Worm (Caenorhabditis elegans) whole organism, L3 larva: ENCODE measurements around the gene msp-56.

Experiments used
- R02D3.7 ChIP-seq: fragments of 150-350 bp; optimal IDR thresholded peaks from 2 replicates; lab custom pipeline; 2014; ENCODE audit warnings: missing biosample characterization, missing genetic modification characterization
- ZK546.5 ChIP-seq: sonication (generic microtip); optimal IDR thresholded peaks from 2 replicates; lab custom pipeline; 2017; ENCODE audit warnings: missing biosample characterization, missing genetic modification characterization
- aly-2 ChIP-seq: fragments of 150-350 bp; optimal IDR thresholded peaks from 2 replicates; lab custom pipeline; 2014; ENCODE audit warnings: missing biosample characterization, missing genetic modification characterization
- ama-1 ChIP-seq: fragments of 150-350 bp; optimal IDR thresholded peaks from 2 replicates; lab custom pipeline; 2018
- ceh-16 ChIP-seq: sonication (generic microtip); optimal IDR thresholded peaks from 2 replicates; lab custom pipeline; 2017; ENCODE audit warnings: missing biosample characterization, missing genetic modification characterization
- ceh-28 ChIP-seq: fragments of 150-350 bp; optimal IDR thresholded peaks from 2 replicates; lab custom pipeline; 2014; ENCODE audit warnings: missing biosample characterization, missing genetic modification reagents, missing genetic modification characterization
- ceh-82 ChIP-seq: fragments of 150-350 bp; optimal IDR thresholded peaks from 2 replicates; lab custom pipeline; 2014; ENCODE audit warnings: missing biosample characterization, missing genetic modification characterization
- ceh-9 ChIP-seq: sonication (generic microtip); optimal IDR thresholded peaks from 2 replicates; lab custom pipeline; 2018; ENCODE audit warnings: missing biosample characterization, missing genetic modification characterization
- daf-12 ChIP-seq: fragments of 150-350 bp; optimal IDR thresholded peaks from 2 replicates; lab custom pipeline; 2014; ENCODE audit warnings: missing biosample characterization, missing genetic modification reagents, missing genetic modification characterization
- egl-27 ChIP-seq: sonication (generic microtip); optimal IDR thresholded peaks from 4 replicates; lab custom pipeline; 2017; ENCODE audit warnings: missing biosample characterization, missing genetic modification reagents, missing genetic modification characterization
- egl-5 ChIP-seq: fragments of 150-350 bp; optimal IDR thresholded peaks from 2 replicates; lab custom pipeline; 2017; ENCODE audit warnings: missing biosample characterization, missing genetic modification reagents, missing genetic modification characterization, inconsistent platforms
- elt-1 ChIP-seq: fragments of 150-350 bp; optimal IDR thresholded peaks from 2 replicates; lab custom pipeline; 2014; ENCODE audit warnings: missing biosample characterization, missing genetic modification characterization
- elt-2 ChIP-seq: sonication (generic microtip); optimal IDR thresholded peaks from 2 replicates; lab custom pipeline; 2016; ENCODE audit warnings: missing genetic modification reagents, mild to moderate bottlenecking, missing genetic modification characterization, missing compliant biosample characterization
- elt-3 ChIP-seq, 3 experiments: fragments of 150-350 bp in 1 of 3; sonication (generic microtip) in 2 of 3; optimal IDR thresholded peaks; 2 replicates in 2 of 3; 4 replicates in 1 of 3; lab custom pipeline; 2014 to 2017; ENCODE audit warnings: missing biosample characterization in 3 of 3, missing genetic modification characterization in 3 of 3
- eor-1 ChIP-seq, 2 experiments: fragments of 150-350 bp; optimal IDR thresholded peaks; 2 replicates each; lab custom pipeline; 2014 to 2018; ENCODE audit warnings: missing biosample characterization in 2 of 2, missing genetic modification characterization in 2 of 2
- fkh-10 ChIP-seq: sonication (generic microtip); optimal IDR thresholded peaks from 2 replicates; lab custom pipeline; 2017; ENCODE audit warnings: missing biosample characterization, missing genetic modification reagents, missing genetic modification characterization
- fkh-2 ChIP-seq: fragments of 150-350 bp; optimal IDR thresholded peaks from 2 replicates; lab custom pipeline; 2014; ENCODE audit warnings: missing biosample characterization, missing genetic modification reagents, missing genetic modification characterization
- fos-1 ChIP-seq: fragments of 150-350 bp; optimal IDR thresholded peaks from 2 replicates; lab custom pipeline; 2014; ENCODE audit warnings: missing biosample characterization, missing genetic modification characterization
- hmg-11 ChIP-seq: sonication (generic microtip); optimal IDR thresholded peaks from 2 replicates; lab custom pipeline; 2016; ENCODE audit warnings: missing genetic modification characterization, missing compliant biosample characterization
- jun-1 ChIP-seq: fragments of 150-350 bp; optimal IDR thresholded peaks from 2 replicates; lab custom pipeline; 2014; ENCODE audit warnings: missing biosample characterization, missing genetic modification reagents, missing genetic modification characterization
- lin-15B ChIP-seq: fragments of 150-350 bp; optimal IDR thresholded peaks from 2 replicates; lab custom pipeline; 2014; ENCODE audit warnings: missing biosample characterization, missing genetic modification characterization
- lin-39 ChIP-seq: fragments of 150-350 bp; optimal IDR thresholded peaks from 2 replicates; lab custom pipeline; 2018; ENCODE audit warnings: missing biosample characterization, missing genetic modification reagents, missing genetic modification characterization
- lsy-12 ChIP-seq: sonication (generic microtip); optimal IDR thresholded peaks from 2 replicates; lab custom pipeline; 2016; ENCODE audit warnings: mild to moderate bottlenecking, missing genetic modification characterization, missing compliant biosample characterization
- mdl-1 ChIP-seq: fragments of 150-350 bp; optimal IDR thresholded peaks from 2 replicates; lab custom pipeline; 2014; ENCODE audit warnings: missing biosample characterization, missing genetic modification characterization
- mml-1 ChIP-seq: fragments of 150-350 bp; sonication (generic microtip); optimal IDR thresholded peaks from 3 replicates; lab custom pipeline; 2014; ENCODE audit warnings: missing biosample characterization, missing genetic modification characterization
- nfya-1 ChIP-seq: sonication (generic microtip); optimal IDR thresholded peaks from 2 replicates; lab custom pipeline; 2017; ENCODE audit warnings: missing genetic modification characterization, mild to moderate bottlenecking, missing compliant biosample characterization, antibody characterized with exemption, moderate library complexity; ENCODE audit not compliant: insufficient read depth
- nhr-11 ChIP-seq: fragments of 150-350 bp; optimal IDR thresholded peaks from 2 replicates; lab custom pipeline; 2014; ENCODE audit warnings: missing biosample characterization, missing genetic modification characterization
- nhr-12 ChIP-seq: fragments of 150-350 bp; optimal IDR thresholded peaks from 2 replicates; lab custom pipeline; 2014; ENCODE audit warnings: missing biosample characterization, missing genetic modification characterization
- nhr-23 ChIP-seq: fragments of 150-350 bp; optimal IDR thresholded peaks from 2 replicates; lab custom pipeline; 2014; ENCODE audit warnings: missing biosample characterization, missing genetic modification reagents, missing genetic modification characterization
- nhr-237 ChIP-seq: fragments of 150-350 bp; optimal IDR thresholded peaks from 2 replicates; lab custom pipeline; 2014; ENCODE audit warnings: missing biosample characterization, missing genetic modification characterization
- nhr-25 ChIP-seq: sonication (generic microtip); optimal IDR thresholded peaks from 2 replicates; lab custom pipeline; 2017; ENCODE audit warnings: missing biosample characterization, missing genetic modification characterization
- nhr-28 ChIP-seq: fragments of 150-350 bp; optimal IDR thresholded peaks from 2 replicates; lab custom pipeline; 2014; ENCODE audit warnings: missing biosample characterization, missing genetic modification characterization
- nhr-43 ChIP-seq: sonication (generic microtip); optimal IDR thresholded peaks from 2 replicates; lab custom pipeline; 2016; ENCODE audit warnings: mild to moderate bottlenecking, missing genetic modification characterization, missing compliant biosample characterization; ENCODE audit not compliant: poor library complexity, severe bottlenecking
- nhr-67 ChIP-seq: fragments of 150-350 bp; optimal IDR thresholded peaks from 2 replicates; lab custom pipeline; 2014; ENCODE audit warnings: missing biosample characterization, missing genetic modification characterization
- nhr-76 ChIP-seq: fragments of 150-350 bp; sonication (generic microtip); optimal IDR thresholded peaks from 5 replicates; lab custom pipeline; 2014; ENCODE audit warnings: missing biosample characterization, missing genetic modification characterization
- nhr-77 ChIP-seq: fragments of 150-350 bp; optimal IDR thresholded peaks from 2 replicates; lab custom pipeline; 2014; ENCODE audit warnings: missing biosample characterization, missing genetic modification characterization
- pha-4 ChIP-seq: fragments of 150-350 bp; optimal IDR thresholded peaks from 2 replicates; lab custom pipeline; 2014; ENCODE audit warnings: missing biosample characterization, missing genetic modification reagents, missing genetic modification characterization
- pqm-1 ChIP-seq: fragments of 150-350 bp; optimal IDR thresholded peaks from 2 replicates; lab custom pipeline; 2017; ENCODE audit warnings: missing biosample characterization, missing genetic modification characterization, inconsistent platforms
- sea-2 ChIP-seq: fragments of 150-350 bp; sonication (generic microtip); optimal IDR thresholded peaks from 4 replicates; lab custom pipeline; 2014; ENCODE audit warnings: missing biosample characterization, missing genetic modification reagents, missing genetic modification characterization
- skn-1 ChIP-seq: fragments of 150-350 bp; optimal IDR thresholded peaks from 2 replicates; lab custom pipeline; 2014; ENCODE audit warnings: missing biosample characterization, missing genetic modification characterization
- snpc-4 ChIP-seq: fragments of 150-350 bp; optimal IDR thresholded peaks from 2 replicates; lab custom pipeline; 2014; ENCODE audit warnings: missing biosample characterization, missing genetic modification characterization
- tbx-2 ChIP-seq: sonication (generic microtip); optimal IDR thresholded peaks from 2 replicates; lab custom pipeline; 2016; ENCODE audit warnings: mild to moderate bottlenecking, missing genetic modification characterization, missing compliant biosample characterization
- unc-39 ChIP-seq: sonication (generic microtip); optimal IDR thresholded peaks from 4 replicates; lab custom pipeline; 2017; ENCODE audit warnings: missing biosample characterization, missing genetic modification characterization
- unc-62 ChIP-seq: fragments of 150-350 bp; sonication (generic microtip); optimal IDR thresholded peaks from 4 replicates; lab custom pipeline; 2014; ENCODE audit warnings: missing biosample characterization, missing genetic modification reagents, missing genetic modification characterization
- zag-1 ChIP-seq: fragments of 150-350 bp; optimal IDR thresholded peaks from 2 replicates; lab custom pipeline; 2014; ENCODE audit warnings: missing biosample characterization, missing genetic modification characterization
- ztf-11 ChIP-seq: fragments of 150-350 bp; optimal IDR thresholded peaks from 2 replicates; lab custom pipeline; 2014; ENCODE audit warnings: missing biosample characterization, missing genetic modification characterization
- ztf-4 ChIP-seq: fragments of 150-350 bp; optimal IDR thresholded peaks from 2 replicates; lab custom pipeline; 2014; ENCODE audit warnings: missing biosample characterization, missing genetic modification characterization

Gene msp-56

ce11 chrIV:9873837-9874236 lies 32.5 kb downstream of the msp-56 start:
- peak; percentile 15 for TF ChIP-seq lin-15B (tag; lab: Kevin White, UChicago)
- no peak for TF ChIP-seq ceh-9 (tag; lab: Kevin White, UChicago)
- TF ChIP-seq elt-1 (tag; lab: Kevin White, UChicago), result peak; percentile 48
- no peak for TF ChIP-seq ceh-28
- TF ChIP-seq tbx-2, result no peak
- no peak for TF ChIP-seq egl-27 (tag; lab: Kevin White, UChicago)
- no peak for TF ChIP-seq elt-3 (tag; optimal IDR thresholded peaks at IDR 0.05; lab: Kevin White, UChicago)
- TF ChIP-seq pqm-1 (tag; lab: Kevin White, UChicago), result peak; percentile 59
- TF ChIP-seq nhr-77 (tag; lab: Kevin White, UChicago), result no peak
- TF ChIP-seq unc-39, result no peak
- TF ChIP-seq mml-1 (tag; lab: Kevin White, UChicago), result no peak
- peak; percentile 44 for TF ChIP-seq nhr-23
- no peak for TF ChIP-seq fkh-10 (GFP tag; lab: Kevin White, UChicago)
- no peak for TF ChIP-seq nhr-43
- TF ChIP-seq nfya-1, result peak; percentile 67
- TF ChIP-seq ztf-11 (tag; lab: Kevin White, UChicago), result no peak
- TF ChIP-seq nhr-76 (tag; lab: Kevin White, UChicago), result no peak
- no peak for TF ChIP-seq ceh-16 (tag; lab: Kevin White, UChicago)
- TF ChIP-seq hmg-11 (tag; lab: Kevin White, UChicago), result peak; percentile 44
- TF ChIP-seq ama-1 (lab: Kevin White, UChicago), result no peak
- TF ChIP-seq elt-2 (tag; lab: Kevin White, UChicago), result peak; percentile 53
- TF ChIP-seq sea-2 (GFP tag; lab: Kevin White, UChicago), result no peak
- TF ChIP-seq mdl-1 (tag; lab: Kevin White, UChicago), result no peak
- no peak for TF ChIP-seq R02D3.7 (tag; lab: Kevin White, UChicago)
- no peak for TF ChIP-seq fos-1 (tag; lab: Kevin White, UChicago)
- TF ChIP-seq nhr-28 (tag; lab: Kevin White, UChicago), result no peak
- no peak for TF ChIP-seq skn-1
- TF ChIP-seq lsy-12 (tag; lab: Kevin White, UChicago), result no peak
- TF ChIP-seq pha-4 (tag; lab: Kevin White, UChicago), result peak; percentile 67
- no peak for TF ChIP-seq nhr-67 (tag; lab: Kevin White, UChicago)
- no peak for TF ChIP-seq jun-1 (tag; lab: Kevin White, UChicago)
- no peak for TF ChIP-seq nhr-12 (tag; lab: Kevin White, UChicago)
- TF ChIP-seq ZK546.5 (tag; lab: Kevin White, UChicago), result no peak
- no peak for TF ChIP-seq nhr-11 (tag; lab: Kevin White, UChicago)
- no peak for TF ChIP-seq aly-2
- no peak for TF ChIP-seq unc-62
- no peak for TF ChIP-seq daf-12
- TF ChIP-seq nhr-237, result no peak
- TF ChIP-seq egl-5 (tag; lab: Kevin White, UChicago), result no peak
- TF ChIP-seq ztf-4 (tag; lab: Kevin White, UChicago), result peak; percentile 9
- no peak for TF ChIP-seq fkh-2
- peak; percentile 48 for TF ChIP-seq snpc-4 (tag; lab: Kevin White, UChicago)
- no peak for TF ChIP-seq ceh-82 (tag; lab: Kevin White, UChicago)
- no peak for TF ChIP-seq eor-1 (tag; optimal IDR thresholded peaks at IDR 0.05; lab: Kevin White, UChicago)
- TF ChIP-seq nhr-25 (tag; lab: Kevin White, UChicago), result peak; percentile 58
- TF ChIP-seq lin-39, result no peak
- TF ChIP-seq zag-1 (tag; lab: Kevin White, UChicago), result no peak
- TF ChIP-seq, all 47 proteins: peak for 11

ce11 chrIV:9875646-9876045 lies 34.3 kb downstream of the msp-56 start:
- no peak for TF ChIP-seq tbx-2
- no peak for TF ChIP-seq sea-2 (GFP tag; lab: Kevin White, UChicago)
- peak; percentile 17 for TF ChIP-seq nhr-76 (tag; lab: Kevin White, UChicago)
- no peak for TF ChIP-seq skn-1
- no peak for TF ChIP-seq unc-39
- TF ChIP-seq ZK546.5 (tag; lab: Kevin White, UChicago), result no peak
- peak; percentile 53 for TF ChIP-seq pha-4 (tag; lab: Kevin White, UChicago)
- no peak for TF ChIP-seq lin-39
- TF ChIP-seq lsy-12 (tag; lab: Kevin White, UChicago), result no peak
- TF ChIP-seq mdl-1 (tag; lab: Kevin White, UChicago), result no peak
- no peak for TF ChIP-seq ztf-11 (tag; lab: Kevin White, UChicago)
- TF ChIP-seq ama-1 (lab: Kevin White, UChicago), result no peak
- peak; percentile 58 for TF ChIP-seq nhr-23
- no peak for TF ChIP-seq fkh-2
- peak; percentile 14 for TF ChIP-seq ceh-28
- no peak for TF ChIP-seq daf-12
- TF ChIP-seq ceh-16 (tag; lab: Kevin White, UChicago), result no peak
- TF ChIP-seq nfya-1, result no peak
- TF ChIP-seq jun-1 (tag; lab: Kevin White, UChicago), result peak; percentile 70
- TF ChIP-seq zag-1 (tag; lab: Kevin White, UChicago), result no peak
- TF ChIP-seq nhr-11 (tag; lab: Kevin White, UChicago), result no peak
- no peak for TF ChIP-seq nhr-77 (tag; lab: Kevin White, UChicago)
- no peak for TF ChIP-seq egl-5 (tag; lab: Kevin White, UChicago)
- TF ChIP-seq pqm-1 (tag; lab: Kevin White, UChicago), result peak; percentile 50
- no peak for TF ChIP-seq snpc-4 (tag; lab: Kevin White, UChicago)
- no peak for TF ChIP-seq unc-62
- TF ChIP-seq fkh-10 (GFP tag; lab: Kevin White, UChicago), result no peak
- TF ChIP-seq nhr-67 (tag; lab: Kevin White, UChicago), result no peak
- no peak for TF ChIP-seq ceh-82 (tag; lab: Kevin White, UChicago)
- peak; percentile 81 for TF ChIP-seq elt-2 (tag; lab: Kevin White, UChicago)
- TF ChIP-seq nhr-43, result peak; percentile 87
- TF ChIP-seq egl-27 (tag; lab: Kevin White, UChicago), result no peak
- TF ChIP-seq nhr-237, result no peak
- no peak for TF ChIP-seq fos-1 (tag; lab: Kevin White, UChicago)
- TF ChIP-seq eor-1 (tag; optimal IDR thresholded peaks at IDR 0.05; lab: Kevin White, UChicago), result no peak
- peak; percentile 47 for TF ChIP-seq nhr-25 (tag; lab: Kevin White, UChicago)
